Worm (Caenorhabditis elegans): Measurements from ENCODE around the gene C56A3.8.

C56A3.8 gene

ce11 chrV:13559978-13560377, at the start of gene C56A3.8:
C56A3.8 (plus strand) TSS chrV:13560278.
- TF ChIP-seq unc-130 (tag; optimal IDR thresholded peaks at IDR 0.05) (no peak), grh-1 (GFP tag; IDR thresholded peaks at IDR 0.05) (no peak), lin-13 (GFP tag; optimal IDR thresholded peaks at IDR 0.05) (no peak), nhr-71 (tag; optimal IDR thresholded peaks at IDR 0.05) (no peak), xbp-1 (tag; optimal IDR thresholded peaks at IDR 0.05) (no peak), efl-1 (optimal IDR thresholded peaks at IDR 0.05) (no peak), efl-1 (GFP tag; optimal IDR thresholded peaks at IDR 0.05 in 1 of 2) (no peak), ztf-4 (tag; optimal IDR thresholded peaks at IDR 0.05) (no peak), nhr-28 (tag; optimal IDR thresholded peaks at IDR 0.05) (no peak), F16B12.6 (tag; optimal IDR thresholded peaks at IDR 0.05) (no peak), mef-2 (tag; optimal IDR thresholded peaks at IDR 0.05) (no peak), pqm-1 (tag; optimal IDR thresholded peaks at IDR 0.05) (no peak), sptf-1 (tag; optimal IDR thresholded peaks at IDR 0.05) (no peak), ceh-88 (GFP tag; IDR thresholded peaks at IDR 0.05) (no peak), nhr-47 (tag; optimal IDR thresholded peaks at IDR 0.05) (no peak), C04F5.9 (tag; optimal IDR thresholded peaks at IDR 0.05) (no peak), lin-15B (tag; optimal IDR thresholded peaks at IDR 0.05) (no peak), isw-1 (GFP tag; IDR thresholded peaks at IDR 0.05) (no peak), lir-3 (tag; optimal IDR thresholded peaks at IDR 0.05; ENCODE audit: poor library complexity) (no peak), ama-1 (optimal IDR thresholded peaks at IDR 0.05) (no peak)

ce11 chrV:13511618-13512017, 48.5 kb upstream of the C56A3.8 start, which contains the start of gene avr-15:
avr-15 (minus strand) TSS chrV:13511718.
- TF ChIP-seq rnt-1 (tag; optimal IDR thresholded peaks at IDR 0.05) (no peak), pax-3 (tag; optimal IDR thresholded peaks at IDR 0.05) (no peak), unc-30 (tag; optimal IDR thresholded peaks at IDR 0.05) (no peak), mdl-1 (tag; optimal IDR thresholded peaks at IDR 0.05) (no peak), nhr-47 (tag; optimal IDR thresholded peaks at IDR 0.05) (no peak), C04F5.9 (tag; optimal IDR thresholded peaks at IDR 0.05) (no peak)

- no peak for TF ChIP-seq elt-3 (tag; optimal IDR thresholded peaks at IDR 0.05)
- TF ChIP-seq ceh-8 (GFP tag; optimal IDR thresholded peaks at IDR 0.05): no peak
- no peak for TF ChIP-seq dsc-1 (tag; optimal IDR thresholded peaks at IDR 0.05)
- no peak for TF ChIP-seq Y116A8C.19 (tag; optimal IDR thresholded peaks at IDR 0.05; ENCODE audit: borderline replicate concordance)
- TF ChIP-seq ets-5 (GFP tag; IDR thresholded peaks at IDR 0.05): no peak
- TF ChIP-seq hlh-17 (GFP tag; optimal IDR thresholded peaks at IDR 0.05; ENCODE audit: borderline replicate concordance): no peak
- TF ChIP-seq nhr-28 (tag; optimal IDR thresholded peaks at IDR 0.05): no peak
- TF ChIP-seq dpl-1 (GFP tag; optimal IDR thresholded peaks at IDR 0.05): no peak
- TF ChIP-seq unc-86 (tag; optimal IDR thresholded peaks at IDR 0.05): no peak
- TF ChIP-seq C34B4.2 (tag; optimal IDR thresholded peaks at IDR 0.05): no peak
- TF ChIP-seq fkh-4 (tag; optimal IDR thresholded peaks at IDR 0.05; ENCODE audit: borderline replicate concordance): no peak
Measured at ce11 chrV:13512515-13512914, 47.6 kb upstream of the C56A3.8 start.

- no peak for TF ChIP-seq vab-15 (tag; optimal IDR thresholded peaks at IDR 0.05)
- no peak for TF ChIP-seq ceh-63 (GFP tag; optimal IDR thresholded peaks at IDR 0.05)
- no peak for TF ChIP-seq nhr-76 (tag; optimal IDR thresholded peaks at IDR 0.05)
- TF ChIP-seq pax-3 (tag; optimal IDR thresholded peaks at IDR 0.05): no peak
- TF ChIP-seq pqm-1 (tag; optimal IDR thresholded peaks at IDR 0.05): no peak
- no peak for TF ChIP-seq lin-14 (GFP tag; optimal IDR thresholded peaks at IDR 0.05)
- TF ChIP-seq nhr-84 (tag; optimal IDR thresholded peaks at IDR 0.05): no peak
- TF ChIP-seq irx-1 (tag; optimal IDR thresholded peaks at IDR 0.05): no peak
- TF ChIP-seq nhr-71 (tag; optimal IDR thresholded peaks at IDR 0.05): no peak
- TF ChIP-seq mab-9 (GFP tag; IDR thresholded peaks at IDR 0.05): no peak
- TF ChIP-seq blmp-1 (tag; optimal IDR thresholded peaks at IDR 0.05): no peak
- TF ChIP-seq unc-62 (GFP tag; optimal IDR thresholded peaks at IDR 0.05): no peak
- no peak for TF ChIP-seq nhr-47 (tag; optimal IDR thresholded peaks at IDR 0.05)
- TF ChIP-seq nhr-90 (tag; optimal IDR thresholded peaks at IDR 0.05; ENCODE audit: poor library complexity): no peak
- no peak for TF ChIP-seq hpl-2 (GFP tag; optimal IDR thresholded peaks at IDR 0.05)
- TF ChIP-seq ceh-90 (tag; optimal IDR thresholded peaks at IDR 0.05): no peak
- no peak for TF ChIP-seq sup-37 (GFP tag; optimal IDR thresholded peaks at IDR 0.05)
Measured at ce11 chrV:13515115-13515514, 45.0 kb upstream of the C56A3.8 start, which contains the start of gene semi-1. semi-1 (minus strand) TSS chrV:13515215.

All from whole organism, L1 larva.